Worm (Caenorhabditis elegans): ENCODE data around the gene nspd-3.

The nspd-3 gene

DNA sequence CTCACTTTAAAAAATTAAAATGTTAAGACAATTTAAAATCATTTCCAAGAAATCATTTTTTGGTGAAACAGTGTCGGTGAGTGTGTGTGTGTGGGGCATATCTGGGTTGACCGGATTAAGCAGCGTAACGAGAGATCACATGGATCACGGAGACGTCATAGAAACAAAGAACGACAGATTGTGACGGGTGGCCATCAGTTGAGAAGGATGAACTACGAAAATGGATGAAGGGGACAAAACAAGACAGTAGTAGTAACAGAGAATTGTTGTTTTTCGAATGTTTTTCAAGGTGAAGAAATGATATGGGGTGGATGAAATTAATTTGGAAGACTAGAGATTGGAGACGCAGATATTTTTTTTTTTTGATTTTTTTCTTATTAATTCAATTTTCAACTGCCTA, 26.3 kb downstream of the nspd-3 start:
- TF ChIP-seq nhr-90 (tag; optimal IDR thresholded peaks at IDR 0.05) (no peak), madf-8 (GFP tag; conservative IDR thresholded peaks at IDR 0.05) (no peak), K12H6.12 (tag; optimal IDR thresholded peaks at IDR 0.05) (no peak), ztf-22 (GFP tag; optimal IDR thresholded peaks at IDR 0.05) (no peak), mel-28 (tag; optimal IDR thresholded peaks at IDR 0.05; ENCODE audit: borderline replicate concordance) (no peak), F57C9.4 (tag; optimal IDR thresholded peaks at IDR 0.05) (no peak), chd-7 (tag; optimal IDR thresholded peaks at IDR 0.05) (no peak), madf-3 (GFP tag; IDR thresholded peaks at IDR 0.05) (no peak), rpc-1 (optimal IDR thresholded peaks at IDR 0.05) (no peak), rpc-1 (tag; optimal IDR thresholded peaks at IDR 0.05) (no peak), F37B4.10 (GFP tag; IDR thresholded peaks at IDR 0.05) (no peak), ets-4 (GFP tag; optimal IDR thresholded peaks at IDR 0.05) (no peak), F39B2.1 (GFP tag; IDR thresholded peaks at IDR 0.05) (no peak), hrde-1 (tag; optimal IDR thresholded peaks at IDR 0.05; ENCODE audit: borderline replicate concordance) (no peak)

- TF ChIP-seq rcor-1 (GFP tag; IDR thresholded peaks at IDR 0.05) (no peak), lsl-1 (GFP tag; optimal IDR thresholded peaks at IDR 0.05) (no peak), lin-35 (GFP tag; optimal IDR thresholded peaks at IDR 0.05) (no peak), ztf-28 (GFP tag; IDR thresholded peaks at IDR 0.05) (no peak), C17E4.6 (GFP tag; IDR thresholded peaks at IDR 0.05) (no peak), nhr-90 (tag; optimal IDR thresholded peaks at IDR 0.05) (no peak), madf-6 (GFP tag; IDR thresholded peaks at IDR 0.05) (no peak), T26A5.8 (tag; optimal IDR thresholded peaks at IDR 0.05) (no peak), D2030.7 (GFP tag; IDR thresholded peaks at IDR 0.05) (no peak)
These were observed 28.0 kb downstream of the nspd-3 start for ce11 chrIV:5134798-5135197.

DNA sequence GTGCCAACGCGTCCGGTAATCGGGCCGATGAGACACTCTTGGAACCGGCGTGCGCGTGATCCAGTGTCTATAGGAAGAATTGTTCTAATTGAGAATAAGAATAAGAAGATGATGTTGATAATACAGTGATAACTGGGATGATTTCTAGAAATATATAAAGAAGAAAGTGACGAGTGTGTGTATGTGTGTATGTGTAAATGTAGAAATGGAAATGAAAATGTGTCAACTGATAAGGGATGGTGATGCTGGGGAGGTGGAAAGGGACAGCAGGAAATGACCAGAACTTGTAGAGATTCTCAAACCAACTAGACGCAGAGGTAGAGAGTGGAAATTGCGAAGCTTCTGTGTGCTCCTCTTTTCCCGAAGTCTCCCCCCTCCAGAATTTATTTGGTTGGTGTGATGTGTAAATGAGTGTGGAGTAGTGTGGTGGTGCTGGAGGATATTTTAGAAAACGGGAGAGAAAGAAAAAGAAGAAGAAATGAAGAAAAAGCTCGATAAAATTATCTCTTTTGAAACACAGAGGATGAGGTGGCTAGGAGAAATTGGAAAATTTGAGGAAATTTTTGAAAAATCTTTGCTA, 29.0 kb downstream of the nspd-3 start:
- TF ChIP-seq nhr-80 (tag; optimal IDR thresholded peaks at IDR 0.05): peak; percentile 52
- no peak for TF ChIP-seq him-1 (tag; optimal IDR thresholded peaks at IDR 0.05)
- TF ChIP-seq let-607 (tag; optimal IDR thresholded peaks at IDR 0.05): peak; percentile 22 to 77

ce11 chrIV:5131781-5132180, 31.1 kb downstream of the nspd-3 start:
- TF ChIP-seq nfya-1 (tag; optimal IDR thresholded peaks at IDR 0.05; ENCODE audit: borderline replicate concordance, insufficient read depth): no peak
- no peak for TF ChIP-seq let-607 (tag; optimal IDR thresholded peaks at IDR 0.05)
- no peak for TF ChIP-seq ceh-27 (GFP tag; optimal IDR thresholded peaks at IDR 0.05)
- no peak for TF ChIP-seq madf-8 (GFP tag; conservative IDR thresholded peaks at IDR 0.05)
- TF ChIP-seq rec-8 (tag; optimal IDR thresholded peaks at IDR 0.05): no peak
- no peak for TF ChIP-seq dpl-1 (GFP tag; optimal IDR thresholded peaks at IDR 0.05)
- no peak for TF ChIP-seq madf-10 (tag; optimal IDR thresholded peaks at IDR 0.05)
- TF ChIP-seq nhr-120 (GFP tag; IDR thresholded peaks at IDR 0.05): no peak
- TF ChIP-seq zim-3 (tag; optimal IDR thresholded peaks at IDR 0.05): no peak
- no peak for TF ChIP-seq ets-4 (GFP tag; optimal IDR thresholded peaks at IDR 0.05)
- no peak for TF ChIP-seq unc-62 (GFP tag; optimal IDR thresholded peaks at IDR 0.05)
- no peak for TF ChIP-seq athp-1 (tag; optimal IDR thresholded peaks at IDR 0.05)
- no peak for TF ChIP-seq sptf-2 (GFP tag; optimal IDR thresholded peaks at IDR 0.05)
- TF ChIP-seq aptf-3 (GFP tag; IDR thresholded peaks at IDR 0.05): no peak
- no peak for TF ChIP-seq tlf-1 (GFP tag; optimal IDR thresholded peaks at IDR 0.05)
- no peak for TF ChIP-seq madf-3 (GFP tag; IDR thresholded peaks at IDR 0.05)
- TF ChIP-seq sdz-38 (tag; optimal IDR thresholded peaks at IDR 0.05): no peak
